Worm (Caenorhabditis elegans): ENCODE measurements around the gene T19D12.9.

DNA sequence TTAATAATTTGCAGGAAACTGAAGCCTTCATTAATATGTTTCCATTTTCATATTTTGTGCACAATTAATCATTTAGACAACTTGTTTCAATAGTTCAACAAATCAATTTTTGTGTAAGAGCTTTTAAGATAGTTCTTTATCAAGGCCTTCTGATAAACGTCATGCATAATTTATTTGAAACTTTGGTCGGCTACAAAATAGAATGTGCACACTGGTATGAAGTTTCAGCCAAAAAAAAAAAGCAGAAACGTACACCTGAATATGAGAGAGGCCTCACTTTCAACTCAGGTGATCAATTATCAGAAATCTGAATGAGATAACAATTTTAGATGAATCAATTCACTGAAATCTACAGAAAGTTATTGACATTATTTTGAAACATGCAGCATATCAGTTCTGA, 39.7 kb downstream of the T19D12.9 start:
- TF ChIP-seq ama-1 (optimal IDR thresholded peaks at IDR 0.05) = no peak
- TF ChIP-seq ceh-82 (tag; optimal IDR thresholded peaks at IDR 0.05) = no peak
- no peak for TF ChIP-seq snpc-4 (tag; optimal IDR thresholded peaks at IDR 0.05)
- TF ChIP-seq ZK546.5 (tag; optimal IDR thresholded peaks at IDR 0.05) = no peak
- TF ChIP-seq ztf-4 (tag; optimal IDR thresholded peaks at IDR 0.05) = no peak

Data from whole organism, L2 larva.